Worm (Caenorhabditis elegans) whole organism, L4 larva: ENCODE results near the gene srsx-27.

ENCODE experiments used
- R02D3.7 ChIP-seq: fragments of 150-350 bp; sonication (generic microtip); optimal IDR thresholded peaks from 3 replicates; lab custom pipeline; 2014; ENCODE audit warnings: missing biosample characterization, missing genetic modification characterization
- aly-2 ChIP-seq: sonication (generic microtip); optimal IDR thresholded peaks from 2 replicates; lab custom pipeline; 2018; ENCODE audit warnings: missing biosample characterization, missing genetic modification characterization
- dpl-1 ChIP-seq: fragments of 150-350 bp; optimal IDR thresholded peaks from 2 replicates; lab custom pipeline; 2014; ENCODE audit warnings: missing biosample characterization, missing genetic modification reagents, missing genetic modification characterization
- jun-1 ChIP-seq: fragments of 150-350 bp; optimal IDR thresholded peaks from 2 replicates; lab custom pipeline; 2014; ENCODE audit warnings: missing biosample characterization, missing genetic modification reagents, missing genetic modification characterization
- pqm-1 ChIP-seq: sonication (generic microtip); optimal IDR thresholded peaks from 2 replicates; lab custom pipeline; 2017; ENCODE audit warnings: missing biosample characterization, missing genetic modification characterization
- rbr-2 ChIP-seq: sonication (generic microtip); optimal IDR thresholded peaks from 2 replicates; lab custom pipeline; 2016; ENCODE audit warnings: missing genotype, missing genetic modification characterization, missing compliant biosample characterization

- TF ChIP-seq jun-1 (no peak), dpl-1 (no peak), rbr-2 (no peak), pqm-1 (tag; lab: Kevin White, UChicago) (no peak), aly-2 (tag; lab: Kevin White, UChicago) (no peak), R02D3.7 (tag; lab: Kevin White, UChicago) (no peak)
These were observed 19.0 kb downstream of the srsx-27 start for ce11 chrV:10168870-10169269.
